Fruit fly (Drosophila melanogaster) whole organism, embryonic: ENCODE data around the gene Atg2.
A peak's percentile ranks its signal among the peaks of the same experiment; 100 is the strongest.

Experiments used
- Asciz ChIP-seq: fragments of 200-800 bp; sonication (Bioruptor generic); optimal IDR thresholded peaks from 2 replicates; lab custom pipeline; 2017; ENCODE audit warnings: missing biosample characterization, mild to moderate bottlenecking, missing genetic modification characterization, missing genetic modification reagents
- B-H2 ChIP-seq: fragments of 200-800 bp; sonication (Bioruptor generic); optimal IDR thresholded peaks from 2 replicates; lab custom pipeline; 2018; ENCODE audit warnings: missing biosample characterization, mild to moderate bottlenecking, missing genetic modification characterization
- Bdp1 ChIP-seq: fragments of 200-800 bp; sonication (Bioruptor generic); optimal IDR thresholded peaks from 3 replicates; lab custom pipeline; 2016; ENCODE audit warnings: missing biosample characterization, missing genetic modification characterization
- BtbVII ChIP-seq: fragments of 200-800 bp; sonication (Bioruptor generic); optimal IDR thresholded peaks from 3 replicates; lab custom pipeline; 2017; ENCODE audit warnings: missing biosample characterization, mild to moderate bottlenecking, missing genetic modification characterization
- CG10147 ChIP-seq: fragments of 200-800 bp; sonication (Bioruptor generic); optimal IDR thresholded peaks from 2 replicates; lab custom pipeline; 2019; ENCODE audit warnings: missing biosample characterization, mild to moderate bottlenecking, missing genetic modification characterization, moderate library complexity
- CG10654 ChIP-seq: fragments of 200-800 bp; sonication (Bioruptor generic); optimal IDR thresholded peaks from 2 replicates; lab custom pipeline; 2016; ENCODE audit warnings: missing biosample characterization, missing genetic modification characterization
- CG11247 ChIP-seq: fragments of 200-800 bp; sonication (Bioruptor generic); IDR thresholded peaks from 2 replicates; pipeline ENCODE4 v1.3.6; 2022; ENCODE audit warnings: missing biosample characterization, missing genetic modification characterization
- CG11504 ChIP-seq: fragments of 200-800 bp; sonication (Bioruptor generic); optimal IDR thresholded peaks from 3 replicates; lab custom pipeline; 2019; ENCODE audit warnings: missing biosample characterization, mild to moderate bottlenecking, missing genetic modification characterization, moderate library complexity
- CG11695 ChIP-seq: fragments of 200-800 bp; sonication (Bioruptor generic); IDR thresholded peaks from 3 replicates; pipeline ENCODE4 v1.3.6; 2022; ENCODE audit warnings: missing biosample characterization, missing genetic modification characterization
- CG12659 ChIP-seq: fragments of 200-800 bp; sonication (Bioruptor generic); optimal IDR thresholded peaks from 3 replicates; lab custom pipeline; 2017; ENCODE audit warnings: mild to moderate bottlenecking, missing biosample characterization, missing genetic modification reagents, missing genetic modification characterization
- CG14965 ChIP-seq: fragments of 200-800 bp; sonication (Bioruptor generic); optimal IDR thresholded peaks from 2 replicates; lab custom pipeline; 2016; ENCODE audit warnings: missing biosample characterization, missing genetic modification characterization, borderline replicate concordance
- CG15073 ChIP-seq: fragments of 200-800 bp; sonication (Bioruptor generic); optimal IDR thresholded peaks from 2 replicates; lab custom pipeline; 2016; ENCODE audit warnings: missing biosample characterization, missing genetic modification characterization
- CG15696 ChIP-seq: fragments of 200-800 bp; sonication (Bioruptor generic); optimal IDR thresholded peaks from 2 replicates; lab custom pipeline; 2019; ENCODE audit warnings: missing biosample characterization, mild to moderate bottlenecking, missing genetic modification characterization, moderate library complexity
- CG17802 ChIP-seq: fragments of 200-800 bp; sonication (Bioruptor generic); optimal IDR thresholded peaks from 2 replicates; lab custom pipeline; 2018; ENCODE audit warnings: missing biosample characterization, mild to moderate bottlenecking, missing genetic modification characterization, moderate library complexity
- CG3065 ChIP-seq: fragments of 200-800 bp; sonication (Bioruptor generic); optimal IDR thresholded peaks from 2 replicates; lab custom pipeline; 2016; ENCODE audit warnings: missing biosample characterization, missing genetic modification characterization
- CG34224 ChIP-seq: fragments of 200-800 bp; sonication (Bioruptor generic); IDR thresholded peaks from 3 replicates; pipeline ENCODE4 v1.3.6; 2022; ENCODE audit warnings: missing biosample characterization, missing genetic modification characterization; ENCODE audit not compliant: partially characterized antibody
- CG3995 ChIP-seq: fragments of 200-800 bp; sonication (Bioruptor generic); optimal IDR thresholded peaks from 3 replicates; lab custom pipeline; 2016; ENCODE audit warnings: missing biosample characterization, missing genetic modification characterization
- CG6175 ChIP-seq: fragments of 200-800 bp; sonication (Bioruptor generic); IDR thresholded peaks from 3 replicates; pipeline ENCODE4 v1.3.6; 2022; ENCODE audit warnings: missing biosample characterization, missing genetic modification characterization
- CG7556 ChIP-seq: fragments of 200-800 bp; sonication (Bioruptor generic); optimal IDR thresholded peaks from 2 replicates; lab custom pipeline; 2017; ENCODE audit warnings: missing biosample characterization, mild to moderate bottlenecking, missing genetic modification characterization
- CG7928 ChIP-seq: fragments of 200-800 bp; sonication (Bioruptor generic); optimal IDR thresholded peaks from 2 replicates; lab custom pipeline; 2017; ENCODE audit warnings: missing biosample characterization, mild to moderate bottlenecking, missing genetic modification characterization
- CG8290 ChIP-seq, 3 experiments: fragments of 200-800 bp; sonication (Bioruptor generic); optimal IDR thresholded peaks; 2 replicates each; lab custom pipeline; 2016 to 2019; ENCODE audit warnings: missing biosample characterization in 3 of 3, missing genetic modification characterization in 3 of 3, mild to moderate bottlenecking in 2 of 3, moderate library complexity in 1 of 3
- CG8765 ChIP-seq: fragments of 200-800 bp; sonication (Bioruptor generic); IDR thresholded peaks from 2 replicates; pipeline ENCODE4 v1.3.6; 2022; ENCODE audit warnings: missing biosample characterization, missing genetic modification characterization
- CG9437 ChIP-seq: fragments of 200-800 bp; sonication (Bioruptor generic); optimal IDR thresholded peaks from 2 replicates; lab custom pipeline; 2018; ENCODE audit warnings: missing biosample characterization, mild to moderate bottlenecking, missing genetic modification characterization
- CG9876 ChIP-seq: fragments of 200-800 bp; sonication (Bioruptor generic); optimal IDR thresholded peaks from 2 replicates; lab custom pipeline; 2016; ENCODE audit warnings: missing biosample characterization, missing genetic modification characterization
- Dbx ChIP-seq: fragments of 200-800 bp; sonication (Bioruptor generic); IDR thresholded peaks from 3 replicates; pipeline ENCODE4 v1.3.6; 2022; ENCODE audit warnings: missing biosample characterization, missing genetic modification characterization
- Dll ChIP-seq: fragments of 200-800 bp; sonication (Bioruptor generic); IDR thresholded peaks from 4 replicates; pipeline ENCODE4 v1.3.6; 2022; ENCODE audit warnings: missing biosample characterization, missing genetic modification characterization; ENCODE audit not compliant: partially characterized antibody
- Dp ChIP-seq: fragments of 200-800 bp; sonication (Bioruptor generic); optimal IDR thresholded peaks from 2 replicates; lab custom pipeline; 2018; ENCODE audit warnings: missing biosample characterization, mild to moderate bottlenecking, missing genetic modification characterization, moderate library complexity
- Fer1 ChIP-seq: fragments of 200-800 bp; sonication (Bioruptor generic); optimal IDR thresholded peaks from 2 replicates; lab custom pipeline; 2017; ENCODE audit warnings: missing biosample characterization, mild to moderate bottlenecking, missing genetic modification characterization
- Hand ChIP-seq: fragments of 200-800 bp; sonication (Bioruptor generic); optimal IDR thresholded peaks from 2 replicates; lab custom pipeline; 2017; ENCODE audit warnings: mild to moderate bottlenecking, missing biosample characterization, missing genetic modification reagents, missing genetic modification characterization
- HmgZ ChIP-seq: fragments of 200-800 bp; sonication (Bioruptor generic); optimal IDR thresholded peaks from 2 replicates; lab custom pipeline; 2018; ENCODE audit warnings: missing biosample characterization, mild to moderate bottlenecking, missing genetic modification characterization
- Mes4 ChIP-seq: fragments of 200-800 bp; sonication (Bioruptor generic); optimal IDR thresholded peaks from 2 replicates; lab custom pipeline; 2016; ENCODE audit warnings: missing biosample characterization, missing genetic modification characterization
- Side ChIP-seq: fragments of 200-800 bp; sonication (Bioruptor generic); optimal IDR thresholded peaks from 2 replicates; lab custom pipeline; 2016; ENCODE audit warnings: missing biosample characterization, missing genetic modification characterization
- ab ChIP-seq: fragments of 200-800 bp; sonication (Bioruptor generic); optimal IDR thresholded peaks from 2 replicates; lab custom pipeline; 2016; ENCODE audit warnings: missing biosample characterization, missing genetic modification characterization
- caup ChIP-seq: fragments of 200-800 bp; sonication (Bioruptor generic); optimal IDR thresholded peaks from 3 replicates; lab custom pipeline; 2017; ENCODE audit warnings: missing biosample characterization, mild to moderate bottlenecking, missing genetic modification characterization, moderate library complexity; ENCODE audit not compliant: severe bottlenecking
- danr ChIP-seq: fragments of 200-800 bp; sonication (Bioruptor generic); IDR thresholded peaks from 2 replicates; pipeline ENCODE4 v1.3.6; 2022; ENCODE audit warnings: missing biosample characterization, missing genetic modification characterization
- dmrt11E ChIP-seq: fragments of 200-800 bp; sonication (Bioruptor generic); optimal IDR thresholded peaks from 3 replicates; lab custom pipeline; 2018; ENCODE audit warnings: missing biosample characterization, mild to moderate bottlenecking, missing genetic modification characterization, moderate library complexity
- esg ChIP-seq: fragments of 200-800 bp; sonication (Bioruptor generic); conservative IDR thresholded peaks from 2 replicates; pipeline ENCODE4 v1.3.6; 2022; ENCODE audit warnings: missing biosample characterization, missing genetic modification characterization
- eve ChIP-seq, 2 experiments: fragments of >200 bp; optimal IDR thresholded peaks; 2 replicates each; lab custom pipeline; 2017; ENCODE audit warnings: missing biosample characterization in 2 of 2, missing genetic modification characterization in 2 of 2
- ftz-f1 ChIP-seq: fragments of 200-800 bp; sonication (Bioruptor generic); optimal IDR thresholded peaks from 2 replicates; lab custom pipeline; 2016; ENCODE audit warnings: missing biosample characterization, missing genetic modification characterization
- hkb ChIP-seq, 2 experiments: fragments of 200-800 bp in 1 of 2; fragments of >200 bp in 1 of 2; sonication (Bioruptor generic) in 1 of 2; IDR thresholded peaks in 1 of 2; optimal IDR thresholded peaks in 1 of 2; 2 replicates each; pipeline versions ENCODE4 v1.3.6 to Lab custom; 2017 to 2022; ENCODE audit warnings: missing biosample characterization in 1 of 2, missing genetic modification characterization in 1 of 2
- nerfin-1 ChIP-seq: fragments of 200-800 bp; sonication (Bioruptor generic); optimal IDR thresholded peaks from 3 replicates; lab custom pipeline; 2019; ENCODE audit warnings: missing biosample characterization, mild to moderate bottlenecking, missing genetic modification characterization, moderate library complexity
- pnt ChIP-seq: fragments of 200-800 bp; sonication (Bioruptor generic); optimal IDR thresholded peaks from 3 replicates; lab custom pipeline; 2016; ENCODE audit warnings: missing biosample characterization, missing genetic modification characterization
- rib ChIP-seq: fragments of 200-800 bp; sonication (Bioruptor generic); IDR thresholded peaks from 2 replicates; pipeline ENCODE4 v1.3.6; 2022; ENCODE audit warnings: missing biosample characterization, missing genetic modification characterization
- run ChIP-seq: fragments of 200-800 bp; sonication (Bioruptor generic); optimal IDR thresholded peaks from 3 replicates; lab custom pipeline; 2018; ENCODE audit warnings: missing biosample characterization, mild to moderate bottlenecking, missing genetic modification characterization
- sens ChIP-seq: fragments of 200-800 bp; sonication (Bioruptor generic); peaks from one replicate; lab custom pipeline; 2016; ENCODE audit warnings: missing biosample characterization, missing genetic modification characterization
- trh ChIP-seq: fragments of 200-800 bp; sonication (Bioruptor generic); optimal IDR thresholded peaks from 2 replicates; lab custom pipeline; 2016; ENCODE audit warnings: missing biosample characterization, missing genetic modification characterization
- vnd ChIP-seq: fragments of 200-800 bp; sonication (Bioruptor generic); IDR thresholded peaks from 3 replicates; pipeline ENCODE4 v1.3.6; 2022; ENCODE audit warnings: missing biosample characterization, missing genetic modification characterization; ENCODE audit not compliant: partially characterized antibody

Gene Atg2

DNA sequence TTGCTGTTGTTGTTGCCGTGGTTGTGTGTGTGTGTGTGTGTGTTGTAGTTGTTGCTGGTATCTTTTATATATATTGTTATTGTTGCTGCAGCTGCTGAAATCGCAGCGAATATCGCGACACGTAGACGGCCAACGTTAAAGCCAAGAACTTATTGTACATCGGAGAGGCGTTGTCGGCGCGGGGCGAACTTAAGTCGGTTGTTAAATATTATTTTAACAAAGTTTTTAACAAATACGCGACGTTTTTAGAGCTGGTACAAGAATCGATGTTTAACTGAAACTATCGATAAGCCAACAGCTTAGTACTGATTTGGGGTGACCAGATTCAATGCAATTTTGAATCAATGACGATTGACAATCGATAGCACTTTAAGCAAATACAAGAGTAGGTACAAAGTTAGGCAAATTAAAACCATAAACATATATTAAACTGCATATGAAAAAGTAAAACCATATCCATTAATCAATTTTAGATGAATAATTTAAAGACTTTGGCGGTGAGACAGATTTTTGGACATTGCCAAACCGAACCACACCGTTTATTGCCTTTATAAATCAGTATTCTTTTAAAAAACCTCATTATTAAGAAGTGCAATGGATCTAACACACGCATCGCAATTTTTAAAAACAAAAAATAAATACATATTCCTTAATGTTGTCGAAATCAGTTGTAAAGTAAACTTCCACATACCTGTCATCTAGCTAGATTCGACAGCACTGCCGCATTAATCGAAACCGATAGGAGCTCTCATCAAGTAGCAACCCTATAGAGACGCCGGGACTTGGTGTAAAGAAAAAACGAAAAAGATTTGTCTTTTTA, 7.7 kb upstream of the Atg2 start, which contains the start of the genes Mrtf and Non2 (continued):
- no peak for TF ChIP-seq Hand
- TF ChIP-seq Dp (GFP tag; lab: Kevin White, UChicago): peak; percentile 43
- TF ChIP-seq dmrt11E (tag; lab: Kevin White, UChicago): peak; percentile 59
- TF ChIP-seq CG11695 (GFP tag; lab: Robert Waterston, UW): 0 out of 3 replicates have a peak, but pooled peaks have one; percentile 45
- TF ChIP-seq danr (GFP tag; lab: Robert Waterston, UW): no peak
- no peak for TF ChIP-seq CG8290 (GFP tag; optimal IDR thresholded peaks at IDR 0.05; lab: Kevin White, UChicago)
- TF ChIP-seq CG8290 (tag; optimal IDR thresholded peaks at IDR 0.05; lab: Kevin White, UChicago): peak in 1 of 2 experiments; percentile 28
- peak; percentile 50 for TF ChIP-seq B-H2 (GFP tag; lab: Kevin White, UChicago)
- no peak for TF ChIP-seq esg
- no peak for TF ChIP-seq CG7928 (GFP tag; lab: Kevin White, UChicago)
- peak; percentile 82 for TF ChIP-seq vnd (GFP tag; lab: Robert Waterston, UW)
- TF ChIP-seq CG12659: peak; percentile 75
- TF ChIP-seq nerfin-1 (tag; lab: Kevin White, UChicago): peak; percentile 32
- TF ChIP-seq CG11247 (GFP tag; lab: Robert Waterston, UW): peak; percentile 34; the same call in 1 of the 2 replicates
- peak; percentile 67 for TF ChIP-seq CG15696 (tag; lab: Kevin White, UChicago)
- peak; percentile 70 for TF ChIP-seq CG10147 (GFP tag; lab: Kevin White, UChicago)
- TF ChIP-seq CG7556 (GFP tag; lab: Kevin White, UChicago): peak; percentile 55
- peak; percentile 26 for TF ChIP-seq Fer1 (GFP tag; lab: Kevin White, UChicago)
- TF ChIP-seq CG17802: no peak
- no peak for TF ChIP-seq ftz-f1
- TF ChIP-seq Side (GFP tag; lab: Kevin White, UChicago): peak; percentile 30
- no peak for TF ChIP-seq CG9876
- TF ChIP-seq eve (GFP tag; optimal IDR thresholded peaks at IDR 0.05; lab: Kevin White, UChicago): no peak
- no peak for TF ChIP-seq hkb (optimal IDR thresholded peaks at IDR 0.05; lab: Kevin White, UChicago)
- 0 out of 2 replicates have a peak, but pooled peaks have one; percentile 34 for TF ChIP-seq hkb (GFP tag; IDR thresholded peaks at IDR 0.05; lab: Robert Waterston, UW)
- TF ChIP-seq HmgZ (tag; lab: Kevin White, UChicago): peak; percentile 54
- TF ChIP-seq CG3065: no peak
- no peak for TF ChIP-seq CG14965
- no peak for TF ChIP-seq BtbVII (GFP tag; lab: Kevin White, UChicago)
- TF ChIP-seq Asciz (GFP tag; lab: Kevin White, UChicago): peak; percentile 7
- TF ChIP-seq Dll (GFP tag; lab: Robert Waterston, UW): peak; percentile 86
- peak; percentile 4 for TF ChIP-seq CG3995 (GFP tag; lab: Kevin White, UChicago)
- TF ChIP-seq CG9437 (GFP tag; lab: Kevin White, UChicago): peak; percentile 45
- peak; percentile 55 for TF ChIP-seq pnt (GFP tag; lab: Kevin White, UChicago)
- TF ChIP-seq CG11504: peak; percentile 62
- TF ChIP-seq CG34224 (GFP tag; lab: Robert Waterston, UW): peak; percentile 70
- no peak for TF ChIP-seq run (tag; lab: Kevin White, UChicago)
- no peak for TF ChIP-seq CG15073 (GFP tag; lab: Kevin White, UChicago)
- TF ChIP-seq CG6175 (GFP tag; lab: Robert Waterston, UW): no peak
- no peak for TF ChIP-seq caup
- peak; percentile 26; the same call in 1 of the 3 replicates for TF ChIP-seq Dbx
- peak; percentile 90 for TF ChIP-seq sens (GFP tag; lab: Kevin White, UChicago)
- peak; percentile 2 for TF ChIP-seq Bdp1 (GFP tag; lab: Kevin White, UChicago)
- TF ChIP-seq CG10654 (GFP tag; lab: Kevin White, UChicago): peak; percentile 47
- TF ChIP-seq Mes4 (GFP tag; lab: Kevin White, UChicago): peak; percentile 48
- no peak for TF ChIP-seq ab (GFP tag; lab: Kevin White, UChicago)
- TF ChIP-seq rib (GFP tag; lab: Robert Waterston, UW): no peak
- TF ChIP-seq CG8765 (GFP tag; lab: Robert Waterston, UW): no peak
- no peak for TF ChIP-seq trh (GFP tag; lab: Kevin White, UChicago)
